Worm (Caenorhabditis elegans) whole organism, young adult: ENCODE data around the gene T11B7.1.

ENCODE experiments used
- B0336.3 ChIP-seq: fragments of 200-800 bp; sonication (Bioruptor generic); IDR thresholded peaks from 2 replicates; pipeline ENCODE4 v1.3.6; 2022; ENCODE audit warnings: missing genetic modification characterization, missing compliant biosample characterization
- C06A6.2 ChIP-seq: fragments of 200-800 bp; sonication (Bioruptor generic); conservative IDR thresholded peaks from 2 replicates; pipeline ENCODE4 v1.3.6; 2022; ENCODE audit warnings: missing genetic modification characterization, missing compliant biosample characterization
- F10E7.11 ChIP-seq: sonication (generic microtip); optimal IDR thresholded peaks from 2 replicates; lab custom pipeline; 2017; ENCODE audit warnings: mild to moderate bottlenecking, missing genetic modification characterization, moderate library complexity, missing compliant biosample characterization
- F52B5.7 ChIP-seq: sonication (generic microtip); optimal IDR thresholded peaks from 2 replicates; lab custom pipeline; 2016; ENCODE audit warnings: mild to moderate bottlenecking, missing genetic modification characterization, missing compliant biosample characterization
- T26A5.8 ChIP-seq: sonication (generic microtip); optimal IDR thresholded peaks from 2 replicates; lab custom pipeline; 2016; ENCODE audit warnings: missing genetic modification characterization, missing compliant biosample characterization
- akir-1 ChIP-seq: fragments of 200-800 bp; sonication (Bioruptor generic); optimal IDR thresholded peaks from 2 replicates; lab custom pipeline; 2018; ENCODE audit warnings: mild to moderate bottlenecking, missing genetic modification characterization, moderate library complexity, missing compliant biosample characterization
- aptf-3 ChIP-seq: fragments of 200-800 bp; sonication (Bioruptor generic); IDR thresholded peaks from 2 replicates; pipeline ENCODE4 v1.3.6; 2022; ENCODE audit warnings: missing genetic modification characterization, missing compliant biosample characterization
- atf-7 ChIP-seq: sonication (generic microtip); optimal IDR thresholded peaks from 2 replicates; lab custom pipeline; 2017; ENCODE audit warnings: mild to moderate bottlenecking, missing genetic modification characterization, missing compliant biosample characterization
- attf-5 ChIP-seq: fragments of 200-800 bp; sonication (Bioruptor generic); optimal IDR thresholded peaks from 2 replicates; lab custom pipeline; 2018; ENCODE audit warnings: mild to moderate bottlenecking, missing genetic modification characterization, missing compliant biosample characterization
- attf-6 ChIP-seq: fragments of 200-800 bp; sonication (Bioruptor generic); IDR thresholded peaks from 2 replicates; pipeline ENCODE4 v1.3.6; 2022; ENCODE audit warnings: missing genetic modification reagents, missing genetic modification characterization, missing compliant biosample characterization
- ceh-100 ChIP-seq: fragments of 200-800 bp; sonication (Bioruptor generic); IDR thresholded peaks from 2 replicates; pipeline ENCODE4 v1.3.6; 2022; ENCODE audit warnings: missing genetic modification reagents, missing genetic modification characterization, missing compliant biosample characterization
- ceh-58 ChIP-seq: fragments of 200-800 bp; sonication (Bioruptor generic); IDR thresholded peaks from 2 replicates; pipeline ENCODE4 v1.3.6; 2022; ENCODE audit warnings: missing genetic modification characterization, missing compliant biosample characterization
- ceh-91 ChIP-seq: fragments of 200-800 bp; sonication (Bioruptor generic); IDR thresholded peaks from 2 replicates; pipeline ENCODE4 v1.3.6; 2022; ENCODE audit warnings: missing genetic modification reagents, missing genetic modification characterization, missing compliant biosample characterization
- dox-1 ChIP-seq: fragments of 200-800 bp; sonication (Bioruptor generic); IDR thresholded peaks from 2 replicates; pipeline ENCODE4 v1.3.6; 2022; ENCODE audit warnings: missing genetic modification reagents, missing genetic modification characterization, missing compliant biosample characterization
- ekl-4 ChIP-seq: fragments of 200-800 bp; sonication (Bioruptor generic); IDR thresholded peaks from 2 replicates; pipeline ENCODE4 v1.3.6; 2022; ENCODE audit warnings: missing genetic modification reagents, missing genetic modification characterization, missing compliant biosample characterization
- ets-4 ChIP-seq: fragments of 200-800 bp; sonication (Bioruptor generic); optimal IDR thresholded peaks from 2 replicates; lab custom pipeline; 2018; ENCODE audit warnings: mild to moderate bottlenecking, missing genetic modification characterization, missing compliant biosample characterization
- gei-17 ChIP-seq: fragments of 200-800 bp; sonication (Bioruptor generic); optimal IDR thresholded peaks from 2 replicates; lab custom pipeline; 2018; ENCODE audit warnings: mild to moderate bottlenecking, missing genetic modification characterization, missing compliant biosample characterization
- hmg-20 ChIP-seq: fragments of 200-800 bp; sonication (Bioruptor generic); IDR thresholded peaks from 2 replicates; pipeline ENCODE4 v1.3.6; 2022; ENCODE audit warnings: missing genetic modification reagents, missing genetic modification characterization, missing compliant biosample characterization
- lin-26 ChIP-seq: fragments of 200-800 bp; sonication (Bioruptor generic); IDR thresholded peaks from 2 replicates; pipeline ENCODE4 v1.3.6; 2022; ENCODE audit warnings: missing genetic modification reagents, missing genetic modification characterization, missing compliant biosample characterization
- lin-35 ChIP-seq, 3 experiments: fragments of 150-350 bp in 2 of 3; sonication (generic microtip) in 1 of 3; optimal IDR thresholded peaks; 2 replicates each; lab custom pipeline; 2014 to 2018; ENCODE audit warnings: missing biosample characterization in 3 of 3, missing genetic modification characterization in 3 of 3, missing genetic modification reagents in 3 of 3
- lir-1 ChIP-seq: fragments of 200-800 bp; sonication (Bioruptor generic); conservative IDR thresholded peaks from 2 replicates; pipeline ENCODE4 v1.3.6; 2022; ENCODE audit warnings: missing genetic modification reagents, missing genetic modification characterization, missing compliant biosample characterization
- lsy-27 ChIP-seq: sonication (generic microtip); optimal IDR thresholded peaks from 2 replicates; lab custom pipeline; 2017; ENCODE audit warnings: missing genetic modification characterization, mild to moderate bottlenecking, missing compliant biosample characterization, antibody characterized with exemption, missing genotype, borderline replicate concordance; ENCODE audit not compliant: insufficient read depth
- madf-3 ChIP-seq: fragments of 200-800 bp; sonication (Bioruptor generic); IDR thresholded peaks from 2 replicates; pipeline ENCODE4 v1.3.6; 2022; ENCODE audit warnings: missing genetic modification reagents, missing genetic modification characterization, missing compliant biosample characterization
- madf-8 ChIP-seq: fragments of 200-800 bp; sonication (Bioruptor generic); conservative IDR thresholded peaks from 2 replicates; pipeline ENCODE4 v1.3.6; 2022; ENCODE audit warnings: missing genetic modification reagents, missing genetic modification characterization, missing compliant biosample characterization
- mel-28 ChIP-seq: sonication (generic microtip); optimal IDR thresholded peaks from 2 replicates; lab custom pipeline; 2016; ENCODE audit warnings: borderline replicate concordance, mild to moderate bottlenecking, missing genetic modification characterization, missing compliant biosample characterization
- mes-4 ChIP-seq: sonication (generic microtip); optimal IDR thresholded peaks from 2 replicates; lab custom pipeline; 2016; ENCODE audit warnings: missing genotype, missing genetic modification characterization, missing compliant biosample characterization
- nfyb-1 ChIP-seq: fragments of 200-800 bp; sonication (Bioruptor generic); IDR thresholded peaks from 2 replicates; pipeline ENCODE4 v1.3.6; 2022; ENCODE audit warnings: missing genetic modification reagents, missing genetic modification characterization, missing compliant biosample characterization
- nhr-27 ChIP-seq: fragments of 200-800 bp; sonication (Bioruptor generic); optimal IDR thresholded peaks from 2 replicates; lab custom pipeline; 2018; ENCODE audit warnings: mild to moderate bottlenecking, missing genetic modification characterization, moderate library complexity, missing compliant biosample characterization
- nhr-80 ChIP-seq: sonication (generic microtip); optimal IDR thresholded peaks from 2 replicates; lab custom pipeline; 2016; ENCODE audit warnings: missing genetic modification characterization, missing compliant biosample characterization
- nhr-90 ChIP-seq: sonication (generic microtip); optimal IDR thresholded peaks from 2 replicates; lab custom pipeline; 2016; ENCODE audit warnings: missing genotype, mild to moderate bottlenecking, missing genetic modification characterization, missing compliant biosample characterization
- pbrm-1 ChIP-seq: fragments of 200-800 bp; sonication (Bioruptor generic); IDR thresholded peaks from 2 replicates; pipeline ENCODE4 v1.3.6; 2022; ENCODE audit warnings: missing genetic modification reagents, missing genetic modification characterization, missing compliant biosample characterization
- rec-8 ChIP-seq, 2 experiments: sonication (generic microtip); optimal IDR thresholded peaks; 2 replicates each; lab custom pipeline; 2016; ENCODE audit warnings: mild to moderate bottlenecking in 2 of 2, missing genetic modification characterization in 2 of 2, missing genetic modification reagents in 2 of 2, missing genotype in 2 of 2, missing biosample characterization in 1 of 2, missing compliant biosample characterization in 1 of 2, moderate library complexity in 1 of 2
- repo-1 ChIP-seq: sonication (generic microtip); optimal IDR thresholded peaks from 2 replicates; lab custom pipeline; 2017; ENCODE audit warnings: mild to moderate bottlenecking, missing genetic modification characterization, missing compliant biosample characterization
- sea-2 ChIP-seq: fragments of 200-800 bp; sonication (Bioruptor generic); IDR thresholded peaks from 2 replicates; pipeline ENCODE4 v1.3.6; 2022; ENCODE audit warnings: missing genetic modification characterization, missing compliant biosample characterization
- snpc-1.3 ChIP-seq: sonication (generic microtip); optimal IDR thresholded peaks from 2 replicates; lab custom pipeline; 2017; ENCODE audit warnings: missing genetic modification characterization, mild to moderate bottlenecking, missing compliant biosample characterization, antibody characterized with exemption, moderate library complexity, missing genotype, missing genetic modification reagents; ENCODE audit not compliant: insufficient read depth
- snpc-3.4 ChIP-seq: sonication (generic microtip); optimal IDR thresholded peaks from 2 replicates; lab custom pipeline; 2017; ENCODE audit warnings: missing genetic modification characterization, mild to moderate bottlenecking, missing compliant biosample characterization, antibody characterized with exemption, moderate library complexity, missing genotype, missing genetic modification reagents
- snpc-4 ChIP-seq, 5 experiments: fragments of 150-350 bp in 1 of 5; sonication (generic microtip) in 4 of 5; optimal IDR thresholded peaks; 2 replicates each; lab custom pipeline; 2014 to 2018; ENCODE audit warnings: missing genetic modification characterization in 5 of 5, missing biosample characterization in 3 of 5, antibody characterized with exemption in 2 of 5, mild to moderate bottlenecking in 2 of 5, missing compliant biosample characterization in 2 of 5, missing genotype in 2 of 5, moderate library complexity in 2 of 5, missing genetic modification reagents in 1 of 5
- somi-1 ChIP-seq: fragments of 200-800 bp; sonication (Bioruptor generic); optimal IDR thresholded peaks from 2 replicates; lab custom pipeline; 2018; ENCODE audit warnings: mild to moderate bottlenecking, missing genetic modification characterization, missing compliant biosample characterization
- tlf-1 ChIP-seq: fragments of 200-800 bp; sonication (Bioruptor generic); optimal IDR thresholded peaks from 2 replicates; lab custom pipeline; 2018; ENCODE audit warnings: mild to moderate bottlenecking, missing genetic modification characterization, missing compliant biosample characterization
- unc-130 ChIP-seq: sonication (generic microtip); optimal IDR thresholded peaks from 2 replicates; lab custom pipeline; 2016; ENCODE audit warnings: missing genetic modification reagents, missing genetic modification characterization, missing compliant biosample characterization
- zim-3 ChIP-seq: sonication (generic microtip); optimal IDR thresholded peaks from 2 replicates; lab custom pipeline; 2017; ENCODE audit warnings: mild to moderate bottlenecking, missing genetic modification characterization, moderate library complexity, missing compliant biosample characterization
- ztf-18 ChIP-seq: sonication (generic microtip); optimal IDR thresholded peaks from 2 replicates; lab custom pipeline; 2016; ENCODE audit warnings: missing genotype, mild to moderate bottlenecking, missing genetic modification characterization, missing compliant biosample characterization
- ztf-26 ChIP-seq: sonication (generic microtip); optimal IDR thresholded peaks from 2 replicates; lab custom pipeline; 2017; ENCODE audit warnings: missing genetic modification characterization, missing compliant biosample characterization

Gene T11B7.1

ce11 chrIV:8794895-8795665, 45.4 kb upstream of the T11B7.1 start (continued):
- TF ChIP-seq ztf-18 (tag; lab: Kevin White, UChicago) = peak; percentile 59
- TF ChIP-seq lin-35 (GFP tag; optimal IDR thresholded peaks at IDR 0.05; lab: Kevin White, UChicago) = peak in 1 of 3 experiments; percentile 56
- TF ChIP-seq mes-4 (tag; lab: Kevin White, UChicago) = no peak
- no peak for TF ChIP-seq lsy-27
- no peak for TF ChIP-seq akir-1 (GFP tag; lab: Kevin White, UChicago)
- TF ChIP-seq madf-8 = no peak
- TF ChIP-seq lir-1 = peak; percentile 59; the same call in 1 of the 2 replicates
- TF ChIP-seq atf-7 = peak; percentile 92
- TF ChIP-seq C06A6.2 = peak; percentile 73
- no peak for TF ChIP-seq madf-3
- peak; percentile 76 for TF ChIP-seq gei-17 (GFP tag; lab: Kevin White, UChicago)
- no peak for TF ChIP-seq zim-3 (tag; lab: Kevin White, UChicago)
- TF ChIP-seq ceh-91 (GFP tag; lab: Robert Waterston, UW) = no peak
- no peak for TF ChIP-seq unc-130 (GFP tag; lab: Kevin White, UChicago)
- peak; percentile 22; the same call in 1 of the 2 replicates for TF ChIP-seq hmg-20 (GFP tag; lab: Robert Waterston, UW)
- no peak for TF ChIP-seq rec-8 (tag; optimal IDR thresholded peaks at IDR 0.05; lab: Kevin White, UChicago)
- TF ChIP-seq somi-1 (GFP tag; lab: Kevin White, UChicago) = peak; percentile 94
- peak; percentile 94 for TF ChIP-seq attf-5 (GFP tag; lab: Kevin White, UChicago)
- TF ChIP-seq ets-4 (GFP tag; lab: Kevin White, UChicago) = peak; percentile 92
- no peak for TF ChIP-seq T26A5.8
- TF ChIP-seq nhr-80 (tag; lab: Kevin White, UChicago) = peak; percentile 100
- TF ChIP-seq nfyb-1 (GFP tag; lab: Robert Waterston, UW) = 0 out of 2 replicates have a peak, but pooled peaks have one; percentile 71
- peak; percentile 18 for TF ChIP-seq snpc-3.4 (tag; lab: Kevin White, UChicago)
- peak; percentile 52 for TF ChIP-seq tlf-1 (GFP tag; lab: Kevin White, UChicago)
- peak; percentile 36 for TF ChIP-seq snpc-4 (GFP tag; optimal IDR thresholded peaks at IDR 0.05; lab: Kevin White, UChicago)
- peak; percentile 1 to 71 (median 68) for TF ChIP-seq snpc-4 (tag; optimal IDR thresholded peaks at IDR 0.05; lab: Kevin White, UChicago)
- TF ChIP-seq F10E7.11 = peak; percentile 3
- no peak for TF ChIP-seq mel-28 (tag; lab: Kevin White, UChicago)
- TF ChIP-seq nhr-27 = no peak
- TF ChIP-seq sea-2 (GFP tag; lab: Robert Waterston, UW) = no peak
- peak; percentile 69 for TF ChIP-seq nhr-90 (tag; lab: Kevin White, UChicago)
- no peak for TF ChIP-seq attf-6
- TF ChIP-seq pbrm-1 (GFP tag; lab: Robert Waterston, UW) = peak; percentile 73; the same call in 1 of the 2 replicates
- peak; percentile 93 for TF ChIP-seq ztf-26
- peak; percentile 83 for TF ChIP-seq lin-26 (GFP tag; lab: Robert Waterston, UW)
- no peak for TF ChIP-seq ceh-58 (GFP tag; lab: Robert Waterston, UW)
- peak; percentile 22; the same call in 1 of the 2 replicates for TF ChIP-seq ekl-4 (GFP tag; lab: Robert Waterston, UW)
- no peak for TF ChIP-seq ceh-100 (GFP tag; lab: Robert Waterston, UW)
- TF ChIP-seq B0336.3 (GFP tag; lab: Robert Waterston, UW) = no peak; the same call in none of the 2 replicates
- peak; percentile 61 for TF ChIP-seq F52B5.7
- TF ChIP-seq aptf-3 (GFP tag; lab: Robert Waterston, UW) = no peak
- peak; percentile 94 for TF ChIP-seq dox-1 (GFP tag; lab: Robert Waterston, UW)
- no peak for TF ChIP-seq snpc-1.3 (tag; lab: Kevin White, UChicago)
- TF ChIP-seq repo-1 (tag; lab: Kevin White, UChicago) = peak; percentile 83
